Fruit fly (Drosophila melanogaster) whole organism, pupa: ENCODE results near the gene pall.

Source experiments
- CG10348 ChIP-seq: fragments of 200-800 bp; sonication (Bioruptor generic); IDR thresholded peaks from 2 replicates; pipeline ENCODE4 v1.3.6; 2022; ENCODE audit warnings: missing biosample characterization, missing genetic modification characterization
- CG12605 ChIP-seq: fragments of 200-800 bp; sonication (Bioruptor generic); IDR thresholded peaks from 2 replicates; pipeline ENCODE4 v1.3.6; 2022; ENCODE audit warnings: missing biosample characterization, missing genetic modification characterization
- CG13204 ChIP-seq: fragments of 200-800 bp; sonication (Bioruptor generic); optimal IDR thresholded peaks from 2 replicates; lab custom pipeline; 2018; ENCODE audit warnings: missing biosample characterization, mild to moderate bottlenecking, missing genetic modification characterization, moderate library complexity
- CG14655 ChIP-seq: fragments of 200-800 bp; sonication (Bioruptor generic); optimal IDR thresholded peaks from 3 replicates; lab custom pipeline; 2017; ENCODE audit warnings: mild to moderate bottlenecking, missing biosample characterization, missing genetic modification reagents, missing genetic modification characterization
- CG15710 ChIP-seq: fragments of 200-800 bp; sonication (Bioruptor generic); optimal IDR thresholded peaks from 2 replicates; lab custom pipeline; 2018; ENCODE audit warnings: missing biosample characterization, mild to moderate bottlenecking, missing genetic modification characterization, moderate library complexity
- CG17806 ChIP-seq: fragments of 200-800 bp; sonication (Bioruptor generic); optimal IDR thresholded peaks from 2 replicates; lab custom pipeline; 2018; ENCODE audit warnings: missing biosample characterization, mild to moderate bottlenecking, missing genetic modification characterization, moderate library complexity
- CG32121 ChIP-seq: fragments of 200-800 bp; sonication (Bioruptor generic); IDR thresholded peaks from 2 replicates; pipeline ENCODE4 v1.3.6; 2022; ENCODE audit warnings: missing biosample characterization, missing genetic modification characterization
- CG34367 ChIP-seq: fragments of 200-800 bp; sonication (Bioruptor generic); optimal IDR thresholded peaks from 2 replicates; lab custom pipeline; 2018; ENCODE audit warnings: missing biosample characterization, mild to moderate bottlenecking, missing genetic modification characterization
- CG4496 ChIP-seq: fragments of 200-800 bp; sonication (Bioruptor generic); IDR thresholded peaks from 3 replicates; pipeline ENCODE4 v1.3.6; 2022; ENCODE audit warnings: missing biosample characterization, missing genetic modification characterization
- CG8159 ChIP-seq: fragments of 200-800 bp; sonication (Bioruptor generic); optimal IDR thresholded peaks from 3 replicates; lab custom pipeline; 2018; ENCODE audit warnings: missing biosample characterization, mild to moderate bottlenecking, missing genetic modification characterization, moderate library complexity
- CG8301 ChIP-seq: fragments of 200-800 bp; sonication (Bioruptor generic); optimal IDR thresholded peaks from 2 replicates; lab custom pipeline; 2018; ENCODE audit warnings: missing biosample characterization, mild to moderate bottlenecking, missing genetic modification characterization
- CG9948 ChIP-seq: fragments of 200-800 bp; sonication (Bioruptor generic); optimal IDR thresholded peaks from 2 replicates; lab custom pipeline; 2018; ENCODE audit warnings: missing biosample characterization, mild to moderate bottlenecking, missing genetic modification characterization, moderate library complexity
- D1 ChIP-seq: fragments of 200-800 bp; sonication (Bioruptor generic); optimal IDR thresholded peaks from 2 replicates; lab custom pipeline; 2018; ENCODE audit warnings: missing biosample characterization, mild to moderate bottlenecking, missing genetic modification characterization, moderate library complexity
- EcR ChIP-seq: fragments of 200-800 bp; sonication (Bioruptor generic); optimal IDR thresholded peaks from 3 replicates; lab custom pipeline; 2019; ENCODE audit warnings: missing biosample characterization, missing genetic modification characterization, mild to moderate bottlenecking, moderate library complexity, missing genetic modification reagents
- Ets98B ChIP-seq: fragments of 200-800 bp; sonication (Bioruptor generic); IDR thresholded peaks from 2 replicates; pipeline ENCODE4 v1.3.6; 2022; ENCODE audit warnings: missing biosample characterization, missing genetic modification characterization
- Pif1A ChIP-seq: fragments of 200-800 bp; sonication (Bioruptor generic); optimal IDR thresholded peaks from 3 replicates; lab custom pipeline; 2016; ENCODE audit warnings: missing biosample characterization, missing genetic modification characterization
- Pif1B ChIP-seq: fragments of 200-800 bp; sonication (Bioruptor generic); optimal IDR thresholded peaks from 3 replicates; lab custom pipeline; 2016; ENCODE audit warnings: missing biosample characterization, missing genetic modification characterization
- Snoo ChIP-seq: fragments of 200-800 bp; sonication (Bioruptor generic); optimal IDR thresholded peaks from 3 replicates; lab custom pipeline; 2017; ENCODE audit warnings: missing biosample characterization, mild to moderate bottlenecking, missing genetic modification characterization, inconsistent platforms
- fd96Ca ChIP-seq: fragments of 200-800 bp; sonication (Bioruptor generic); IDR thresholded peaks from 3 replicates; pipeline ENCODE4 v1.3.6; 2022; ENCODE audit warnings: missing biosample characterization, missing genetic modification characterization
- gl ChIP-seq: fragments of 200-800 bp; sonication (Bioruptor generic); optimal IDR thresholded peaks from 2 replicates; lab custom pipeline; 2018; ENCODE audit warnings: missing biosample characterization, mild to moderate bottlenecking, missing genetic modification characterization
- rn ChIP-seq: fragments of 200-800 bp; sonication (Bioruptor generic); IDR thresholded peaks from 2 replicates; pipeline ENCODE4 v1.3.6; 2022; ENCODE audit warnings: missing biosample characterization, missing genetic modification characterization

The pall gene

dm6 chr3L:9497981-9498619 lies 10.5 kb upstream of the pall start:
- TF ChIP-seq EcR (GFP tag; lab: Kevin White, UChicago) (no peak), CG4496 (GFP tag; lab: Robert Waterston, UW) (no peak), gl (tag; lab: Kevin White, UChicago) (no peak), CG14655 (GFP tag; lab: Kevin White, UChicago) (no peak), CG34367 (tag; lab: Kevin White, UChicago) (no peak), rn (no peak), CG32121 (GFP tag; lab: Robert Waterston, UW) (no peak), CG17806 (tag; lab: Kevin White, UChicago) (no peak), CG10348 (GFP tag; lab: Robert Waterston, UW) (no peak), Pif1B (GFP tag; lab: Kevin White, UChicago) (no peak), CG13204 (GFP tag; lab: Kevin White, UChicago) (no peak), D1 (no peak), fd96Ca (GFP tag; lab: Robert Waterston, UW) (no peak), CG15710 (tag; lab: Kevin White, UChicago) (no peak), Ets98B (GFP tag; lab: Robert Waterston, UW) (no peak), CG12605 (no peak), Snoo (tag; lab: Kevin White, UChicago) (no peak), Pif1A (GFP tag; lab: Kevin White, UChicago) (no peak)
- TF ChIP-seq, all 21 proteins: peak for 0

DNA sequence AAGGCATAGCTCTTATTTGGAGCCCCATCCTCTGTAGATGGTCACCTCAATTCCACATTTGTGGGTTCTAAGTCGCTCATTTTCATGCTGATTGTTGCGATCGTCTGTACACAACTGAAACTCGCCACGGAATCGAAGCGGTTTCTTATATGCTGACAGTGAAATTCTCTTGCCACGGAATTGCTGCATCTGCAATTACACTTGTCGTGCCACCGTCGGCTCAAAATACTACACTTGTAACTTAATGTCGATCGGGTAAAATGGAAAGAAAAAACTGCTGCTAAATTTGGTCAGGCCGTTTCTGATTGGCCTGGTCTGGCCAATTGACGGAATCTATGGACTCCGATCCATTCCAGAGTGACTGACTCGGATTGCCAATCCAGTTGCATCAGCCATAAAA lies 9.7 kb upstream of the pall start:
- TF ChIP-seq CG32121 (GFP tag; lab: Robert Waterston, UW): no peak
- TF ChIP-seq CG4496 (GFP tag; lab: Robert Waterston, UW): no peak
- no peak for TF ChIP-seq Ets98B (GFP tag; lab: Robert Waterston, UW)
- no peak for TF ChIP-seq CG15710 (tag; lab: Kevin White, UChicago)
- TF ChIP-seq Pif1A (GFP tag; lab: Kevin White, UChicago): no peak
- TF ChIP-seq CG17806 (tag; lab: Kevin White, UChicago): no peak
- TF ChIP-seq CG14655 (GFP tag; lab: Kevin White, UChicago): no peak
- no peak for TF ChIP-seq D1
- TF ChIP-seq Pif1B (GFP tag; lab: Kevin White, UChicago): no peak
- no peak for TF ChIP-seq CG13204 (GFP tag; lab: Kevin White, UChicago)
- no peak for TF ChIP-seq CG34367 (tag; lab: Kevin White, UChicago)
- TF ChIP-seq CG8301 (tag; lab: Kevin White, UChicago): no peak
- TF ChIP-seq CG10348 (GFP tag; lab: Robert Waterston, UW): no peak
- no peak for TF ChIP-seq CG12605

- no peak for TF ChIP-seq rn
- no peak for TF ChIP-seq Pif1A (GFP tag; lab: Kevin White, UChicago)
- no peak for TF ChIP-seq Ets98B (GFP tag; lab: Robert Waterston, UW)
- no peak for TF ChIP-seq CG8301 (tag; lab: Kevin White, UChicago)
- TF ChIP-seq CG14655 (GFP tag; lab: Kevin White, UChicago): no peak
- no peak for TF ChIP-seq CG10348 (GFP tag; lab: Robert Waterston, UW)
- no peak for TF ChIP-seq CG9948 (tag; lab: Kevin White, UChicago)
- TF ChIP-seq CG13204 (GFP tag; lab: Kevin White, UChicago): no peak
- no peak for TF ChIP-seq EcR (GFP tag; lab: Kevin White, UChicago)
- TF ChIP-seq D1: no peak
- no peak for TF ChIP-seq gl (tag; lab: Kevin White, UChicago)
- no peak for TF ChIP-seq CG4496 (GFP tag; lab: Robert Waterston, UW)
- no peak for TF ChIP-seq Snoo (tag; lab: Kevin White, UChicago)
- no peak for TF ChIP-seq CG17806 (tag; lab: Kevin White, UChicago)
- no peak for TF ChIP-seq CG32121 (GFP tag; lab: Robert Waterston, UW)
- TF ChIP-seq CG8159 (tag; lab: Kevin White, UChicago): no peak
- TF ChIP-seq CG34367 (tag; lab: Kevin White, UChicago): no peak
- no peak for TF ChIP-seq CG12605
- TF ChIP-seq Pif1B (GFP tag; lab: Kevin White, UChicago): no peak
- TF ChIP-seq fd96Ca (GFP tag; lab: Robert Waterston, UW): no peak
These were observed 4.5 kb upstream of the pall start, which contains the start of gene CG32037 for dm6 chr3L:9492115-9492514. Gene CG32037, minus strand, starts transcription at chr3L:9492215.

dm6 chr3L:9491331-9491730 lies 3.7 kb upstream of the pall start:
- TF ChIP-seq Ets98B (GFP tag; lab: Robert Waterston, UW) (no peak), fd96Ca (GFP tag; lab: Robert Waterston, UW) (no peak), Pif1B (GFP tag; lab: Kevin White, UChicago) (no peak), CG4496 (GFP tag; lab: Robert Waterston, UW) (no peak), rn (no peak), CG14655 (GFP tag; lab: Kevin White, UChicago) (no peak), Pif1A (GFP tag; lab: Kevin White, UChicago) (no peak)

- TF ChIP-seq Ets98B (GFP tag; lab: Robert Waterston, UW): no peak
- TF ChIP-seq rn: no peak
- TF ChIP-seq CG4496 (GFP tag; lab: Robert Waterston, UW): no peak
- no peak for TF ChIP-seq CG10348 (GFP tag; lab: Robert Waterston, UW)
- TF ChIP-seq gl (tag; lab: Kevin White, UChicago): no peak
- no peak for TF ChIP-seq CG13204 (GFP tag; lab: Kevin White, UChicago)
- no peak for TF ChIP-seq CG34367 (tag; lab: Kevin White, UChicago)
- TF ChIP-seq D1: no peak
- TF ChIP-seq CG9948 (tag; lab: Kevin White, UChicago): no peak
These were observed 2.8 kb upstream of the pall start for dm6 chr3L:9490432-9490831.
